Fruit fly (Drosophila melanogaster): Measurements from ENCODE around the gene Larp4B.

dm6 chr3L:3249664-3249996, 25.0 kb downstream of the Larp4B start:
- TF ChIP-seq D1 (tag; optimal IDR thresholded peaks at IDR 0.05) (no peak), CG12605 (GFP tag; IDR thresholded peaks at IDR 0.05) (no peak), CG8159 (tag; optimal IDR thresholded peaks at IDR 0.05) (no peak), CG4496 (GFP tag; IDR thresholded peaks at IDR 0.05) (no peak), CG34367 (tag; optimal IDR thresholded peaks at IDR 0.05) (no peak), Snoo (tag; optimal IDR thresholded peaks at IDR 0.05) (no peak), CG15710 (tag; optimal IDR thresholded peaks at IDR 0.05) (no peak), CG17806 (tag; optimal IDR thresholded peaks at IDR 0.05) (no peak)
